Worm (Caenorhabditis elegans): Measurements from ENCODE around the gene sas-5.

DNA sequence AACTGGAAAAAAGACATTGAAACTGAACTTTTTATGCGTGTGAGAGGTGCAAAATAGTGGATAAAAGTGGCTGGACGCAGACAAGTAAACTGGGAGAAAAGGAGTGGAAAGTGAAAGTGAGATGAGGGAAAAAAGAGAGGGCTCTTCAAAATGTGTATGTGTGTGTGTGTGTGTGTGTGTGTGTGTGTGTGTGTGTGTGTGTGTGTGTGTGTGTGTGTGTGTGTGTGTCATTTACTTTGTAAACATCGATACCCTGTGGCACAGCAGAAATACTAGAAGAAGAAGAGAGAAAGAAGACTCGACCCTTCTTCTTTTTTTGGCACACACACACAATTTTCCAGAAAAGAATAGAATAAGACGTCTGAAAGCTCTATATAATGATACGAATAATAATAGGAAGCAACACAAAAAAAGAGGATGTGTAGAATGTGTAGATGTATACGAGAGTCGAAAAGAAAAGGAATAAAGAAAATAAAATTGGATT lies 28.1 kb downstream of the sas-5 start:
- no peak for TF ChIP-seq alr-1 (tag; optimal IDR thresholded peaks at IDR 0.05)
- no peak for TF ChIP-seq ama-1 (optimal IDR thresholded peaks at IDR 0.05)
- no peak for TF ChIP-seq nhr-77 (tag; optimal IDR thresholded peaks at IDR 0.05)
- TF ChIP-seq ZK546.5 (tag; optimal IDR thresholded peaks at IDR 0.05): no peak
- no peak for TF ChIP-seq nhr-12 (tag; optimal IDR thresholded peaks at IDR 0.05)

All from whole organism, L2 larva.